Worm (Caenorhabditis elegans): ENCODE measurements around the gene pudl-2.

Gene pudl-2

ce11 chrIV:2802193-2802592, 32.4 kb upstream of the pudl-2 start (continued):
- peak; percentile 74 for TF ChIP-seq pha-4 (GFP tag; IDR thresholded peaks at IDR 0.05)
- no peak for TF ChIP-seq pha-4 (tag; optimal IDR thresholded peaks at IDR 0.05)
- peak; percentile 91 for TF ChIP-seq egl-43 (GFP tag; IDR thresholded peaks at IDR 0.05)
- no peak for TF ChIP-seq R02D3.7 (tag; optimal IDR thresholded peaks at IDR 0.05)
- no peak for TF ChIP-seq hif-1 (tag; optimal IDR thresholded peaks at IDR 0.05)
- TF ChIP-seq Y75B8A.6 (GFP tag; IDR thresholded peaks at IDR 0.05): 0 out of 2 replicates have a peak, but pooled peaks have one; percentile 25
- TF ChIP-seq nhr-6 (tag; optimal IDR thresholded peaks at IDR 0.05): no peak
- no peak for TF ChIP-seq zip-11 (GFP tag; IDR thresholded peaks at IDR 0.05)
- TF ChIP-seq mxl-2 (GFP tag; conservative IDR thresholded peaks at IDR 0.05): no peak
- TF ChIP-seq F26F4.8 (GFP tag; conservative IDR thresholded peaks at IDR 0.05): no peak; the same call in 1 of the 2 replicates
- TF ChIP-seq egl-27 (tag; optimal IDR thresholded peaks at IDR 0.05): no peak
- no peak for TF ChIP-seq daf-12 (tag; optimal IDR thresholded peaks at IDR 0.05)
- no peak for TF ChIP-seq nhr-25 (tag; optimal IDR thresholded peaks at IDR 0.05; ENCODE audit: borderline replicate concordance, insufficient read depth)
- no peak for TF ChIP-seq lin-29 (GFP tag; IDR thresholded peaks at IDR 0.05)
- no peak for TF ChIP-seq mdl-1 (tag; optimal IDR thresholded peaks at IDR 0.05)
- no peak for TF ChIP-seq nhr-28 (tag; optimal IDR thresholded peaks at IDR 0.05)
- no peak for TF ChIP-seq mdt-29 (GFP tag; IDR thresholded peaks at IDR 0.05)
- peak; percentile 28; the same call in 1 of the 2 replicates for TF ChIP-seq dmd-6 (GFP tag; IDR thresholded peaks at IDR 0.05)
- TF ChIP-seq nhr-42 (GFP tag; IDR thresholded peaks at IDR 0.05): no peak
- peak; percentile 68; the same call in 1 of the 2 replicates for TF ChIP-seq madf-9 (GFP tag; conservative IDR thresholded peaks at IDR 0.05)
- peak; percentile 52; the same call in 1 of the 2 replicates for TF ChIP-seq snpc-1.2 (GFP tag; IDR thresholded peaks at IDR 0.05)
- no peak for TF ChIP-seq F10B5.3 (tag; optimal IDR thresholded peaks at IDR 0.05)
- TF ChIP-seq Y48G9A.11 (GFP tag; IDR thresholded peaks at IDR 0.05): peak; percentile 75
- TF ChIP-seq fkh-10 (GFP tag; optimal IDR thresholded peaks at IDR 0.05): no peak
- no peak for TF ChIP-seq mxl-3 (GFP tag; optimal IDR thresholded peaks at IDR 0.05)
- TF ChIP-seq zag-1 (tag; optimal IDR thresholded peaks at IDR 0.05): no peak
- TF ChIP-seq lir-3 (tag; optimal IDR thresholded peaks at IDR 0.05): no peak
- no peak for TF ChIP-seq nhr-48 (tag; optimal IDR thresholded peaks at IDR 0.05)
- TF ChIP-seq sdz-12 (GFP tag; optimal IDR thresholded peaks at IDR 0.05): no peak
- peak; percentile 67; the same call in 1 of the 2 replicates for TF ChIP-seq dmd-8 (GFP tag; IDR thresholded peaks at IDR 0.05)
- TF ChIP-seq F44E2.7 (GFP tag; IDR thresholded peaks at IDR 0.05): 0 out of 2 replicates have a peak, but pooled peaks have one; percentile 23
- peak; percentile 48; the same call in 1 of the 2 replicates for TF ChIP-seq arid-1 (GFP tag; conservative IDR thresholded peaks at IDR 0.05)
- no peak for TF ChIP-seq F49E8.2 (tag; optimal IDR thresholded peaks at IDR 0.05; ENCODE audit: borderline replicate concordance)
- no peak for TF ChIP-seq ztf-11 (tag; optimal IDR thresholded peaks at IDR 0.05)
- no peak for TF ChIP-seq lin-1 (GFP tag; IDR thresholded peaks at IDR 0.05)
- no peak for TF ChIP-seq attf-4 (tag; optimal IDR thresholded peaks at IDR 0.05)
- peak; percentile 48 for TF ChIP-seq Y5F2A.4 (GFP tag; optimal IDR thresholded peaks at IDR 0.05)
- no peak for TF ChIP-seq dpl-1 (GFP tag; optimal IDR thresholded peaks at IDR 0.05)
- TF ChIP-seq ZK337.2 (GFP tag; IDR thresholded peaks at IDR 0.05): no peak
- peak; percentile 86 for TF ChIP-seq vab-7 (GFP tag; IDR thresholded peaks at IDR 0.05)
- TF ChIP-seq lin-38 (GFP tag; IDR thresholded peaks at IDR 0.05): peak; percentile 65
- no peak for TF ChIP-seq saeg-2 (GFP tag; IDR thresholded peaks at IDR 0.05)
- TF ChIP-seq unc-39 (tag; optimal IDR thresholded peaks at IDR 0.05): no peak
- no peak for TF ChIP-seq zfp-2 (tag; optimal IDR thresholded peaks at IDR 0.05)
- TF ChIP-seq ces-1 (GFP tag; optimal IDR thresholded peaks at IDR 0.05): no peak
- TF ChIP-seq cey-2 (tag; optimal IDR thresholded peaks at IDR 0.05; ENCODE audit: borderline replicate concordance, insufficient read depth): no peak
- no peak for TF ChIP-seq spr-3 (GFP tag; optimal IDR thresholded peaks at IDR 0.05)
- TF ChIP-seq jun-1 (tag; optimal IDR thresholded peaks at IDR 0.05): no peak
- no peak for TF ChIP-seq nhr-10 (tag; optimal IDR thresholded peaks at IDR 0.05)
- TF ChIP-seq lsy-2 (tag; optimal IDR thresholded peaks at IDR 0.05): peak in 1 of 2 experiments; percentile 2
- no peak for TF ChIP-seq set-16 (GFP tag; IDR thresholded peaks at IDR 0.05)

All from whole organism, L4 larva.